Worm (Caenorhabditis elegans) whole organism, L1 larva: Measurements from ENCODE around the gene ptr-9.

ENCODE experiments used
- C16A3.4 ChIP-seq: fragments of 150-350 bp; optimal IDR thresholded peaks from 2 replicates; lab custom pipeline; 2014; ENCODE audit warnings: missing biosample characterization, missing genetic modification characterization
- F16B12.6 ChIP-seq: fragments of 150-350 bp; optimal IDR thresholded peaks from 2 replicates; lab custom pipeline; 2014; ENCODE audit warnings: missing biosample characterization, missing genetic modification characterization
- Y116A8C.19 ChIP-seq: sonication (generic microtip); optimal IDR thresholded peaks from 2 replicates; lab custom pipeline; 2016; ENCODE audit warnings: missing compliant biosample characterization, missing genetic modification characterization, borderline replicate concordance
- alr-1 ChIP-seq: fragments of 200-800 bp; sonication (Bioruptor generic); optimal IDR thresholded peaks from 2 replicates; lab custom pipeline; 2018; ENCODE audit warnings: borderline replicate concordance, mild to moderate bottlenecking, missing genetic modification characterization, missing compliant biosample characterization
- ama-1 ChIP-seq: fragments of 150-350 bp; optimal IDR thresholded peaks from 2 replicates; lab custom pipeline; 2014
- ceh-88 ChIP-seq: fragments of 200-800 bp; sonication (Bioruptor generic); IDR thresholded peaks from 2 replicates; pipeline ENCODE4 v1.3.6; 2022; ENCODE audit warnings: missing genetic modification characterization, missing compliant biosample characterization
- ces-1 ChIP-seq: fragments of 150-350 bp; optimal IDR thresholded peaks from 2 replicates; lab custom pipeline; 2014; ENCODE audit warnings: missing biosample characterization, missing genetic modification reagents, missing genetic modification characterization
- dpl-1 ChIP-seq, 3 experiments: fragments of 150-350 bp in 2 of 3; sonication (generic microtip) in 1 of 3; optimal IDR thresholded peaks; 2 replicates each; lab custom pipeline; 2014 to 2017; ENCODE audit warnings: missing biosample characterization in 3 of 3, missing genetic modification characterization in 3 of 3, missing genetic modification reagents in 3 of 3
- efl-1 ChIP-seq, 4 experiments: fragments of 150-350 bp; optimal IDR thresholded peaks in 3 of 4; peaks in 1 of 4; 1 replicate in 1 of 4; 2 replicates in 3 of 4; lab custom pipeline; 2014; ENCODE audit warnings: missing biosample characterization in 2 of 4, missing genetic modification characterization in 2 of 4, missing genetic modification reagents in 2 of 4
- efl-3 ChIP-seq: fragments of 200-800 bp; sonication (Bioruptor generic); optimal IDR thresholded peaks from 2 replicates; lab custom pipeline; 2018; ENCODE audit warnings: mild to moderate bottlenecking, missing genetic modification characterization, missing compliant biosample characterization
- fkh-4 ChIP-seq: sonication (generic microtip); optimal IDR thresholded peaks from 2 replicates; lab custom pipeline; 2016; ENCODE audit warnings: missing compliant biosample characterization, missing genetic modification characterization, borderline replicate concordance
- fkh-8 ChIP-seq: sonication (generic microtip); optimal IDR thresholded peaks from 2 replicates; lab custom pipeline; 2016; ENCODE audit warnings: mild to moderate bottlenecking, missing genetic modification characterization, missing compliant biosample characterization
- grh-1 ChIP-seq: fragments of 200-800 bp; sonication (Bioruptor generic); IDR thresholded peaks from 2 replicates; pipeline ENCODE4 v1.3.6; 2022; ENCODE audit warnings: missing genetic modification reagents, missing genetic modification characterization, missing compliant biosample characterization
- hlh-17 ChIP-seq: fragments of 200-800 bp; sonication (Bioruptor generic); optimal IDR thresholded peaks from 2 replicates; lab custom pipeline; 2018; ENCODE audit warnings: missing genetic modification characterization, mild to moderate bottlenecking, missing compliant biosample characterization, moderate library complexity, borderline replicate concordance
- hlh-4 ChIP-seq: sonication (generic microtip); optimal IDR thresholded peaks from 2 replicates; lab custom pipeline; 2016; ENCODE audit warnings: mild to moderate bottlenecking, missing genetic modification characterization, missing compliant biosample characterization
- isw-1 ChIP-seq: fragments of 200-800 bp; sonication (Bioruptor generic); IDR thresholded peaks from 2 replicates; pipeline ENCODE4 v1.3.6; 2022; ENCODE audit warnings: missing genetic modification characterization, missing compliant biosample characterization
- lin-13 ChIP-seq: fragments of 150-350 bp; optimal IDR thresholded peaks from 2 replicates; lab custom pipeline; 2014; ENCODE audit warnings: missing biosample characterization, missing genetic modification reagents, missing genetic modification characterization
- lin-14 ChIP-seq: fragments of 200-800 bp; sonication (Bioruptor generic); optimal IDR thresholded peaks from 2 replicates; lab custom pipeline; 2018; ENCODE audit warnings: mild to moderate bottlenecking, missing genetic modification characterization, moderate library complexity, missing compliant biosample characterization
- lin-35 ChIP-seq, 2 experiments: fragments of 150-350 bp; optimal IDR thresholded peaks; 2 replicates each; lab custom pipeline; 2014; ENCODE audit warnings: missing biosample characterization in 2 of 2, missing genetic modification characterization in 2 of 2, missing genetic modification reagents in 2 of 2
- lsy-2 ChIP-seq, 2 experiments: fragments of 150-350 bp; optimal IDR thresholded peaks; 2 replicates each; lab custom pipeline; 2014; ENCODE audit warnings: missing biosample characterization in 2 of 2, missing genetic modification characterization in 2 of 2
- mab-9 ChIP-seq: fragments of 200-800 bp; sonication (Bioruptor generic); IDR thresholded peaks from 2 replicates; pipeline ENCODE4 v1.3.6; 2022; ENCODE audit warnings: missing genetic modification reagents, missing genetic modification characterization, missing compliant biosample characterization
- mef-2 ChIP-seq: fragments of 150-350 bp; optimal IDR thresholded peaks from 2 replicates; lab custom pipeline; 2014; ENCODE audit warnings: missing biosample characterization, missing genetic modification characterization
- mep-1 ChIP-seq: fragments of 150-350 bp; optimal IDR thresholded peaks from 2 replicates; lab custom pipeline; 2014; ENCODE audit warnings: missing biosample characterization, missing genetic modification characterization
- nhr-11 ChIP-seq: fragments of 150-350 bp; optimal IDR thresholded peaks from 2 replicates; lab custom pipeline; 2014; ENCODE audit warnings: missing biosample characterization, missing genetic modification characterization
- nhr-12 ChIP-seq: sonication (generic microtip); optimal IDR thresholded peaks from 2 replicates; lab custom pipeline; 2017; ENCODE audit warnings: missing biosample characterization, missing genetic modification characterization
- nhr-28 ChIP-seq: fragments of 150-350 bp; optimal IDR thresholded peaks from 2 replicates; lab custom pipeline; 2014; ENCODE audit warnings: missing biosample characterization, missing genetic modification characterization
- nhr-47 ChIP-seq: sonication (generic microtip); optimal IDR thresholded peaks from 2 replicates; lab custom pipeline; 2016; ENCODE audit warnings: mild to moderate bottlenecking, missing genetic modification characterization, moderate library complexity, missing compliant biosample characterization
- nhr-71 ChIP-seq: sonication (generic microtip); optimal IDR thresholded peaks from 2 replicates; lab custom pipeline; 2016; ENCODE audit warnings: mild to moderate bottlenecking, missing genetic modification characterization, moderate library complexity, missing compliant biosample characterization
- nhr-84 ChIP-seq: sonication (generic microtip); optimal IDR thresholded peaks from 2 replicates; lab custom pipeline; 2017; ENCODE audit warnings: missing biosample characterization, missing genetic modification characterization
- pax-3 ChIP-seq: fragments of 200-800 bp; sonication (Bioruptor generic); optimal IDR thresholded peaks from 2 replicates; lab custom pipeline; 2018; ENCODE audit warnings: mild to moderate bottlenecking, missing genetic modification characterization, moderate library complexity, missing compliant biosample characterization
- pqm-1 ChIP-seq: sonication (generic microtip); optimal IDR thresholded peaks from 3 replicates; lab custom pipeline; 2017; ENCODE audit warnings: missing biosample characterization, missing genetic modification characterization
- rnt-1 ChIP-seq: sonication (generic microtip); optimal IDR thresholded peaks from 2 replicates; lab custom pipeline; 2016; ENCODE audit warnings: mild to moderate bottlenecking, missing genetic modification characterization, moderate library complexity, missing compliant biosample characterization
- skn-1 ChIP-seq: fragments of 150-350 bp; optimal IDR thresholded peaks from 2 replicates; lab custom pipeline; 2014; ENCODE audit warnings: missing biosample characterization, missing genetic modification characterization
- snu-23 ChIP-seq: sonication (generic microtip); optimal IDR thresholded peaks from 2 replicates; lab custom pipeline; 2016; ENCODE audit warnings: missing genetic modification characterization, missing compliant biosample characterization
- sox-4 ChIP-seq: sonication (generic microtip); optimal IDR thresholded peaks from 2 replicates; lab custom pipeline; 2016; ENCODE audit warnings: missing genetic modification characterization, missing compliant biosample characterization
- sptf-1 ChIP-seq: fragments of 150-350 bp; optimal IDR thresholded peaks from 2 replicates; lab custom pipeline; 2014; ENCODE audit warnings: missing biosample characterization, missing genetic modification characterization
- sup-37 ChIP-seq: fragments of 200-800 bp; sonication (Bioruptor generic); optimal IDR thresholded peaks from 2 replicates; lab custom pipeline; 2018; ENCODE audit warnings: mild to moderate bottlenecking, missing genetic modification characterization, missing compliant biosample characterization
- swsn-7 ChIP-seq: sonication (generic microtip); optimal IDR thresholded peaks from 2 replicates; lab custom pipeline; 2016; ENCODE audit warnings: missing genetic modification characterization, missing compliant biosample characterization
- tbx-2 ChIP-seq: sonication (generic microtip); optimal IDR thresholded peaks from 2 replicates; lab custom pipeline; 2016; ENCODE audit warnings: missing genetic modification characterization, missing compliant biosample characterization
- vab-15 ChIP-seq: sonication (generic microtip); optimal IDR thresholded peaks from 2 replicates; lab custom pipeline; 2017; ENCODE audit warnings: missing genotype, mild to moderate bottlenecking, missing genetic modification characterization, missing compliant biosample characterization
- zip-4 ChIP-seq: fragments of 200-800 bp; sonication (Bioruptor generic); optimal IDR thresholded peaks from 2 replicates; lab custom pipeline; 2018; ENCODE audit warnings: mild to moderate bottlenecking, missing genetic modification characterization, moderate library complexity, missing compliant biosample characterization
- ztf-11 ChIP-seq, 2 experiments: sonication (generic microtip); optimal IDR thresholded peaks; 2 replicates each; lab custom pipeline; 2016 to 2017; ENCODE audit warnings: missing genetic modification characterization in 2 of 2, missing biosample characterization in 1 of 2, missing compliant biosample characterization in 1 of 2
- ztf-4 ChIP-seq: fragments of 150-350 bp; optimal IDR thresholded peaks from 2 replicates; lab custom pipeline; 2014; ENCODE audit warnings: missing biosample characterization, missing genetic modification characterization

Gene ptr-9

ce11 chrIII:9151782-9152181, 9.7 kb downstream of the ptr-9 start (continued):
- TF ChIP-seq ztf-11 (tag; optimal IDR thresholded peaks at IDR 0.05; lab: Kevin White, UChicago) (no peak), zip-4 (GFP tag; lab: Kevin White, UChicago) (no peak), mab-9 (GFP tag; lab: Robert Waterston, UW) (no peak), vab-15 (tag; lab: Kevin White, UChicago) (no peak), ama-1 (no peak), hlh-4 (no peak)
- TF ChIP-seq, all 84 proteins: peak for 14

ce11 chrIII:9149132-9149531, 12.3 kb downstream of the ptr-9 start:
- TF ChIP-seq pax-3 (tag; lab: Kevin White, UChicago) (no peak), nhr-12 (tag; lab: Kevin White, UChicago) (no peak), lin-14 (GFP tag; lab: Kevin White, UChicago) (no peak), zip-4 (GFP tag; lab: Kevin White, UChicago) (no peak), hlh-17 (GFP tag; lab: Kevin White, UChicago) (no peak), ces-1 (GFP tag; lab: Kevin White, UChicago) (no peak), efl-3 (GFP tag; lab: Kevin White, UChicago) (no peak), nhr-11 (no peak), sup-37 (no peak), vab-15 (tag; lab: Kevin White, UChicago) (no peak), C16A3.4 (tag; lab: Kevin White, UChicago) (no peak), ztf-4 (tag; lab: Kevin White, UChicago) (no peak), pqm-1 (tag; lab: Kevin White, UChicago) (no peak), swsn-7 (tag; lab: Kevin White, UChicago) (no peak), mab-9 (GFP tag; lab: Robert Waterston, UW) (no peak), nhr-84 (tag; lab: Kevin White, UChicago) (no peak), Y116A8C.19 (tag; lab: Kevin White, UChicago) (no peak), tbx-2 (no peak), ceh-88 (GFP tag; lab: Robert Waterston, UW) (no peak), sptf-1 (tag; lab: Kevin White, UChicago) (no peak)

- TF ChIP-seq mab-9 (GFP tag; lab: Robert Waterston, UW) (no peak), isw-1 (no peak), grh-1 (no peak), lin-13 (no peak), efl-1 (optimal IDR thresholded peaks at IDR 0.05; lab: Kevin White, UChicago) (no peak), efl-1 (GFP tag; optimal IDR thresholded peaks at IDR 0.05 in 1 of 2; lab: Kevin White, UChicago) (no peak), sox-4 (tag; lab: Kevin White, UChicago) (no peak), ces-1 (GFP tag; lab: Kevin White, UChicago) (no peak), alr-1 (tag; lab: Kevin White, UChicago) (no peak), vab-15 (tag; lab: Kevin White, UChicago) (no peak), nhr-47 (tag; lab: Kevin White, UChicago) (no peak)
Measured at ce11 chrIII:9145765-9146164, 15.7 kb downstream of the ptr-9 start, which contains the start of gene ZK512.8. Gene ZK512.8, plus strand, starts transcription at chrIII:9146065.

- TF ChIP-seq efl-1 (optimal IDR thresholded peaks at IDR 0.05; lab: Kevin White, UChicago) (peak; percentile 20 to 27), efl-1 (GFP tag; optimal IDR thresholded peaks at IDR 0.05 in 1 of 2; lab: Kevin White, UChicago) (peak; percentile 58 to 91), swsn-7 (tag; lab: Kevin White, UChicago) (peak; percentile 3), F16B12.6 (tag; lab: Kevin White, UChicago) (peak; percentile 80), skn-1 (peak; percentile 26), efl-3 (GFP tag; lab: Kevin White, UChicago) (no peak), nhr-47 (tag; lab: Kevin White, UChicago) (peak; percentile 20), fkh-8 (tag; lab: Kevin White, UChicago) (no peak), fkh-4 (tag; lab: Kevin White, UChicago) (no peak), dpl-1 (GFP tag; optimal IDR thresholded peaks at IDR 0.05; lab: Kevin White, UChicago) (peak; percentile 14 to 58 (median 30)), C16A3.4 (tag; lab: Kevin White, UChicago) (peak; percentile 19), lin-35 (GFP tag; optimal IDR thresholded peaks at IDR 0.05; lab: Kevin White, UChicago) (peak; percentile 11 to 37), nhr-71 (tag; lab: Kevin White, UChicago) (peak; percentile 23), lsy-2 (tag; optimal IDR thresholded peaks at IDR 0.05; lab: Kevin White, UChicago) (peak; percentile 42 to 51), mep-1 (tag; lab: Kevin White, UChicago) (peak; percentile 56), snu-23 (GFP tag; lab: Kevin White, UChicago) (peak; percentile 35), rnt-1 (tag; lab: Kevin White, UChicago) (peak; percentile 3), mef-2 (tag; lab: Kevin White, UChicago) (no peak), nhr-28 (tag; lab: Kevin White, UChicago) (no peak)
Measured at ce11 chrIII:9144744-9145390, 16.6 kb downstream of the ptr-9 start, which contains the start of the genes ZK512.2 and ZK512.4. Gene ZK512.2, minus strand, starts transcription at chrIII:9144794. Gene ZK512.4, plus strand, starts transcription at chrIII:9145340.
